Fruit fly (Drosophila melanogaster): Measurements from ENCODE around the gene CG45078.
A peak's percentile ranks its signal among the peaks of the same experiment; 100 is the strongest.

Gene CG45078

DNA sequence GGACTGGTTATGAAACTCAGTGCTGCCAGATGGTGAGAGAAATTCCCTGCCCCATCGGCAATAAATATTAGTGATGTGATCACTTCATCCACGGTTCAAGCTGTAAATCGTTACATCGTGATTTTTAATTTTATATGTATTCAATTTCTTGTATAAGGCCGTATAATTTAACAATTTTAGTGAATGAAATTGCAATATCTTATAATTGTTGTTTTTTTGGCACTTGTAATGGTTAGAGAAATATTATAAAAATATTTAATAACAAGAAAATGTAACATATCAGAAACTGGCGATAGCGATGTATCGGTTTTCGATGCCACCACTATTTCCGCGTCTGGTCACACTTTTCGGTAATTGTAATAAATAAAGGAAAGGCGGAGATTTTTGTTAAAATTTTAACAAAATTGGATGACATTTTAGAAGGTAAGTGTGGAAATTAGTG, 6.9 kb upstream of the CG45078 start, which contains the start of the genes mRpL37 and Rbp1:
Gene mRpL37 (minus strand): TSS at position 35 of the 442 bp plus-strand sequence.
Gene Rbp1 (plus strand): TSS at position 326 of the 442 bp plus-strand sequence.
- TF ChIP-seq CG6808 (GFP tag; optimal IDR thresholded peaks at IDR 0.05) (no peak), eg (GFP tag; IDR thresholded peaks at IDR 0.05) (no peak), OdsH (GFP tag; optimal IDR thresholded peaks at IDR 0.05) (peak; percentile 74), cyc (GFP tag; optimal IDR thresholded peaks at IDR 0.05) (peak; percentile 74), Eip78C (GFP tag) (peak; percentile 78), esn (GFP tag; optimal IDR thresholded peaks at IDR 0.05) (peak; percentile 73), ss (GFP tag; optimal IDR thresholded peaks at IDR 0.05) (no peak), CG6163 (GFP tag; IDR thresholded peaks at IDR 0.05) (no peak), CG8632 (GFP tag; optimal IDR thresholded peaks at IDR 0.05) (peak; percentile 52), Sox102F (GFP tag; optimal IDR thresholded peaks at IDR 0.05) (no peak), CG16779 (tag; optimal IDR thresholded peaks at IDR 0.05) (no peak), pdm3 (GFP tag; optimal IDR thresholded peaks at IDR 0.05) (peak; percentile 70), CG8319 (GFP tag; optimal IDR thresholded peaks at IDR 0.05) (no peak), CG9139 (GFP tag; optimal IDR thresholded peaks at IDR 0.05) (no peak), CG4318 (GFP tag; optimal IDR thresholded peaks at IDR 0.05) (peak; percentile 58), CG10631 (GFP tag; optimal IDR thresholded peaks at IDR 0.05) (peak; percentile 74), Hr39 (GFP tag; optimal IDR thresholded peaks at IDR 0.05) (peak; percentile 72), CG6276 (GFP tag; optimal IDR thresholded peaks at IDR 0.05) (no peak), CG32006 (GFP tag; optimal IDR thresholded peaks at IDR 0.05) (no peak), Ets96B (tag; optimal IDR thresholded peaks at IDR 0.05) (peak; percentile 82), Eip93F (GFP tag; optimal IDR thresholded peaks at IDR 0.05) (no peak), Gug (GFP tag; IDR thresholded peaks at IDR 0.05) (peak; percentile 16; the same call in 1 of the 2 replicates), vri (GFP tag; optimal IDR thresholded peaks at IDR 0.05) (no peak), CG31627 (GFP tag; optimal IDR thresholded peaks at IDR 0.05) (peak; percentile 77), CG11902 (GFP tag; optimal IDR thresholded peaks at IDR 0.05) (peak; percentile 68), CG6854 (GFP tag; optimal IDR thresholded peaks at IDR 0.05) (no peak), Met (GFP tag; optimal IDR thresholded peaks at IDR 0.05) (no peak), dac (GFP tag; optimal IDR thresholded peaks at IDR 0.05) (no peak), fd85E (GFP tag; optimal IDR thresholded peaks at IDR 0.05) (no peak), spab (GFP tag; optimal IDR thresholded peaks at IDR 0.05) (no peak), Sox15 (GFP tag; optimal IDR thresholded peaks at IDR 0.05) (peak; percentile 67), Hr38 (GFP tag; optimal IDR thresholded peaks at IDR 0.05) (no peak), fd59A (GFP tag; optimal IDR thresholded peaks at IDR 0.05) (peak; percentile 13), CG8119 (GFP tag; IDR thresholded peaks at IDR 0.05) (no peak), CG3919 (GFP tag; optimal IDR thresholded peaks at IDR 0.05) (no peak), Lpt (GFP tag; optimal IDR thresholded peaks at IDR 0.05) (peak; percentile 20), svp (GFP tag) (no peak), Eip75B (GFP tag; optimal IDR thresholded peaks at IDR 0.05) (no peak), fkh (GFP tag; optimal IDR thresholded peaks at IDR 0.05) (no peak), Blimp-1 (GFP tag; optimal IDR thresholded peaks at IDR 0.05) (peak; percentile 26), achi (GFP tag; optimal IDR thresholded peaks at IDR 0.05) (no peak), CG10669 (GFP tag; optimal IDR thresholded peaks at IDR 0.05) (no peak), topi (GFP tag; optimal IDR thresholded peaks at IDR 0.05) (peak; percentile 65), Ets21C (GFP tag; optimal IDR thresholded peaks at IDR 0.05) (peak; percentile 62), salr (GFP tag; optimal IDR thresholded peaks at IDR 0.05) (no peak), Smox (GFP tag; optimal IDR thresholded peaks at IDR 0.05) (peak; percentile 70), Sox14 (GFP tag; optimal IDR thresholded peaks at IDR 0.05) (peak; percentile 65), acj6 (GFP tag; optimal IDR thresholded peaks at IDR 0.05) (peak; percentile 72), lz (GFP tag; optimal IDR thresholded peaks at IDR 0.05) (peak; percentile 77), dsx (GFP tag; optimal IDR thresholded peaks at IDR 0.05; ENCODE audit: poor library complexity, severe bottlenecking) (no peak), CG3032 (tag; optimal IDR thresholded peaks at IDR 0.05) (peak; percentile 89), CG1621 (tag; optimal IDR thresholded peaks at IDR 0.05) (no peak)

Measured in whole organism, prepupa.